Worm (Caenorhabditis elegans) whole organism, L4/young adult: ENCODE results near the gene Y110A2AL.9.

Source experiments
- W03F9.2 ChIP-seq: fragments of 150-350 bp; optimal IDR thresholded peaks from 2 replicates; lab custom pipeline; 2014; ENCODE audit warnings: missing biosample characterization, missing genetic modification characterization
- dao-5 ChIP-seq: sonication (generic microtip); optimal IDR thresholded peaks from 2 replicates; lab custom pipeline; 2016; ENCODE audit warnings: missing genotype, missing genetic modification characterization, moderate library complexity, missing compliant biosample characterization
- him-1 ChIP-seq: sonication (generic microtip); optimal IDR thresholded peaks from 2 replicates; lab custom pipeline; 2016; ENCODE audit warnings: missing genotype, missing genetic modification reagents, missing genetic modification characterization, missing compliant biosample characterization

DNA sequence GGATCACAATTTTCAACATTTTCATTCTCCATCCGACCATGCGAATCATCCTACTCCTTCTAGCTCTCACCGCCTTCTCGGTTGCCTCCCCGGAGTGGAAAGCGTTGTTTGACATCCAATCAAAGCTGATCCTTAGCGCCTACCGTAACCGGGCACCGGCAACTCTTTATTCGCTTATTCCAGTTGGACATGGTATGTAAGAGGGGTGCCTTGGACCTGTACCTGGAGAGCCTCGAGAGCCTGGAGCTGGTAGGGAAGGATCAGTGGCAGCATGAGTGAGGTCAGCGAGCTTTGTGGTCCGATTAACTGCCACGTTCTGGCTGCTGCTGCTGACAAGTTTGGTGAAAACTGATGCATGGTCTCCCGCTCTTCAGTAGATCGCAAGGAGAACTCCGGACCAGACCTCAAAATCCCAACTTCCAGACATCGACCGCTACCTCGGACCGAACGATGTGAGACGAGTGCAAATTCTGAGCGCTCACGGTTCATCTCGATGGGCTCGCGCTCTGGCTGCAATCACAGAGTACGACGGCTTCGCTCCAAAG lies 38.5 kb downstream of the Y110A2AL.9 start, which contains the start of gene K12H6.8:
- no peak for TF ChIP-seq dao-5 (tag; lab: Kevin White, UChicago)
- TF ChIP-seq W03F9.2 = no peak
- TF ChIP-seq him-1 (tag; lab: Kevin White, UChicago) = no peak
